Fruit fly (Drosophila melanogaster) whole organism, adult: ENCODE data around the gene Rsf1.

Experiments
- CG11617 ChIP-seq: fragments of 200-800 bp; sonication (Bioruptor generic); optimal IDR thresholded peaks from 2 replicates; lab custom pipeline; 2017; ENCODE audit warnings: mild to moderate bottlenecking, missing biosample characterization, missing genetic modification reagents, missing genetic modification characterization
- CG12768 ChIP-seq: fragments of 200-800 bp; sonication (Bioruptor generic); optimal IDR thresholded peaks from 2 replicates; lab custom pipeline; 2017; ENCODE audit warnings: missing biosample characterization, missing genetic modification characterization, mild to moderate bottlenecking, moderate library complexity, missing genetic modification reagents
- CG14711 ChIP-seq: fragments of 200-800 bp; sonication (Bioruptor generic); optimal IDR thresholded peaks from 2 replicates; lab custom pipeline; 2018; ENCODE audit warnings: missing biosample characterization, mild to moderate bottlenecking, missing genetic modification characterization, moderate library complexity
- CG1620 ChIP-seq: fragments of 200-800 bp; sonication (Bioruptor generic); optimal IDR thresholded peaks from 2 replicates; lab custom pipeline; 2016; ENCODE audit warnings: missing biosample characterization, missing genetic modification characterization
- CG33017 ChIP-seq: fragments of 200-800 bp; sonication (Bioruptor generic); optimal IDR thresholded peaks from 2 replicates; lab custom pipeline; 2018; ENCODE audit warnings: missing biosample characterization, mild to moderate bottlenecking, missing genetic modification characterization, moderate library complexity
- CG5204 ChIP-seq: fragments of 200-800 bp; sonication (Bioruptor generic); optimal IDR thresholded peaks from 2 replicates; lab custom pipeline; 2016; ENCODE audit warnings: missing biosample characterization, missing genetic modification characterization
- CG7045 ChIP-seq: fragments of 200-800 bp; sonication (Bioruptor generic); optimal IDR thresholded peaks from 2 replicates; lab custom pipeline; 2017; ENCODE audit warnings: missing biosample characterization, mild to moderate bottlenecking, missing genetic modification characterization
- CG7101 ChIP-seq: fragments of 200-800 bp; sonication (Bioruptor generic); optimal IDR thresholded peaks from 2 replicates; lab custom pipeline; 2018; ENCODE audit warnings: missing biosample characterization, mild to moderate bottlenecking, missing genetic modification characterization, moderate library complexity
- Clk ChIP-seq: fragments of 200-800 bp; sonication (Bioruptor generic); optimal IDR thresholded peaks from 2 replicates; lab custom pipeline; 2017; ENCODE audit warnings: missing biosample characterization, missing genetic modification characterization
- Crg-1 ChIP-seq: fragments of 200-800 bp; sonication (Bioruptor generic); optimal IDR thresholded peaks from 2 replicates; lab custom pipeline; 2016; ENCODE audit warnings: missing biosample characterization, missing genetic modification characterization
- Hr96 ChIP-seq: fragments of 200-800 bp; sonication (Bioruptor generic); optimal IDR thresholded peaks from 2 replicates; lab custom pipeline; 2016; ENCODE audit warnings: missing biosample characterization, missing genetic modification characterization
- Mnt ChIP-seq: fragments of 200-800 bp; sonication (Bioruptor generic); optimal IDR thresholded peaks from 2 replicates; lab custom pipeline; 2016; ENCODE audit warnings: missing biosample characterization, mild to moderate bottlenecking, missing genetic modification characterization
- bab1 ChIP-seq: fragments of 200-800 bp; sonication (Bioruptor generic); optimal IDR thresholded peaks from 3 replicates; lab custom pipeline; 2019; ENCODE audit warnings: missing biosample characterization, mild to moderate bottlenecking, missing genetic modification characterization, moderate library complexity
- cic ChIP-seq: fragments of 200-800 bp; sonication (Bioruptor generic); optimal IDR thresholded peaks from 2 replicates; lab custom pipeline; 2017; ENCODE audit warnings: missing biosample characterization, mild to moderate bottlenecking, missing genetic modification characterization, moderate library complexity
- cnc ChIP-seq, 2 experiments: fragments of >200 bp; optimal IDR thresholded peaks; 2 replicates each; lab custom pipeline; 2017
- kay ChIP-seq: fragments of 200-800 bp; sonication (Bioruptor generic); peaks from one replicate; lab custom pipeline; 2016; ENCODE audit warnings: missing biosample characterization, missing genetic modification characterization, borderline replicate concordance
- ovo ChIP-seq: fragments of 200-800 bp; sonication (Bioruptor generic); optimal IDR thresholded peaks from 2 replicates; lab custom pipeline; 2016; ENCODE audit warnings: missing biosample characterization, missing genetic modification characterization
- pad ChIP-seq: fragments of 200-800 bp; sonication (Bioruptor generic); optimal IDR thresholded peaks from 3 replicates; lab custom pipeline; 2017; ENCODE audit warnings: missing biosample characterization, missing genetic modification characterization, mild to moderate bottlenecking, moderate library complexity, missing genetic modification reagents
- tj ChIP-seq: fragments of 200-800 bp; sonication (Bioruptor generic); optimal IDR thresholded peaks from 3 replicates; lab custom pipeline; 2017; ENCODE audit warnings: missing biosample characterization, mild to moderate bottlenecking, missing genetic modification characterization, moderate library complexity
- toe ChIP-seq: fragments of 200-800 bp; sonication (Bioruptor generic); optimal IDR thresholded peaks from 2 replicates; lab custom pipeline; 2016; ENCODE audit warnings: missing biosample characterization, missing genetic modification characterization

The Rsf1 gene

dm6 chr2L:10291276-10291675, 27.9 kb upstream of the Rsf1 start:
- peak; percentile 61 for TF ChIP-seq kay (GFP tag; lab: Kevin White, UChicago)
- TF ChIP-seq CG14711 (tag; lab: Kevin White, UChicago), result no peak

dm6 chr2L:10280772-10281171, 17.4 kb upstream of the Rsf1 start, which contains the start of gene CG34043:
Gene CG34043 (minus strand): TSS chr2L:10280872.
- TF ChIP-seq pad (GFP tag; lab: Kevin White, UChicago) (no peak), Crg-1 (GFP tag; lab: Kevin White, UChicago) (no peak), ovo (GFP tag; lab: Kevin White, UChicago) (no peak), CG7101 (tag; lab: Kevin White, UChicago) (no peak), CG5204 (GFP tag; lab: Kevin White, UChicago) (no peak), cic (GFP tag; lab: Kevin White, UChicago) (no peak), CG11617 (no peak), Mnt (GFP tag; lab: Kevin White, UChicago) (no peak), cnc (optimal IDR thresholded peaks at IDR 0.05; lab: Kevin White, UChicago) (no peak), tj (GFP tag; lab: Kevin White, UChicago) (no peak), CG12768 (GFP tag; lab: Kevin White, UChicago) (no peak), Clk (GFP tag; lab: Kevin White, UChicago) (no peak), bab1 (GFP tag; lab: Kevin White, UChicago) (no peak), CG1620 (GFP tag; lab: Kevin White, UChicago) (no peak), CG33017 (no peak), CG14711 (tag; lab: Kevin White, UChicago) (no peak)

dm6 chr2L:10278658-10279057, 15.3 kb upstream of the Rsf1 start, which contains the start of gene Utx:
Gene Utx (minus strand): TSS chr2L:10278811.
- TF ChIP-seq CG1620 (GFP tag; lab: Kevin White, UChicago), result peak; percentile 24
- no peak for TF ChIP-seq ovo (GFP tag; lab: Kevin White, UChicago)
- TF ChIP-seq Mnt (GFP tag; lab: Kevin White, UChicago), result peak; percentile 5
- TF ChIP-seq CG7045 (GFP tag; lab: Kevin White, UChicago), result no peak
- TF ChIP-seq Hr96 (GFP tag; lab: Kevin White, UChicago), result no peak
- TF ChIP-seq CG7101 (tag; lab: Kevin White, UChicago), result no peak
- TF ChIP-seq cnc (optimal IDR thresholded peaks at IDR 0.05; lab: Kevin White, UChicago), result no peak
- no peak for TF ChIP-seq kay (GFP tag; lab: Kevin White, UChicago)

- TF ChIP-seq CG14711 (tag; lab: Kevin White, UChicago), result no peak
- TF ChIP-seq bab1 (GFP tag; lab: Kevin White, UChicago), result peak; percentile 34
- no peak for TF ChIP-seq Mnt (GFP tag; lab: Kevin White, UChicago)
- no peak for TF ChIP-seq CG7045 (GFP tag; lab: Kevin White, UChicago)
- no peak for TF ChIP-seq pad (GFP tag; lab: Kevin White, UChicago)
- TF ChIP-seq tj (GFP tag; lab: Kevin White, UChicago), result no peak
- TF ChIP-seq cnc (optimal IDR thresholded peaks at IDR 0.05; lab: Kevin White, UChicago), result no peak
- TF ChIP-seq ovo (GFP tag; lab: Kevin White, UChicago), result no peak
- TF ChIP-seq CG7101 (tag; lab: Kevin White, UChicago), result peak; percentile 3
- TF ChIP-seq CG5204 (GFP tag; lab: Kevin White, UChicago), result no peak
- peak; percentile 71 for TF ChIP-seq kay (GFP tag; lab: Kevin White, UChicago)
- TF ChIP-seq CG33017, result no peak
- TF ChIP-seq Hr96 (GFP tag; lab: Kevin White, UChicago), result no peak
- no peak for TF ChIP-seq CG12768 (GFP tag; lab: Kevin White, UChicago)
- no peak for TF ChIP-seq cic (GFP tag; lab: Kevin White, UChicago)
- no peak for TF ChIP-seq Crg-1 (GFP tag; lab: Kevin White, UChicago)
- TF ChIP-seq toe, result no peak
- no peak for TF ChIP-seq Clk (GFP tag; lab: Kevin White, UChicago)
- peak; percentile 41 for TF ChIP-seq CG1620 (GFP tag; lab: Kevin White, UChicago)
- TF ChIP-seq CG11617, result no peak
Measured at dm6 chr2L:10277362-10277761, 14.0 kb upstream of the Rsf1 start.

dm6 chr2L:10276846-10277245, 13.5 kb upstream of the Rsf1 start:
- TF ChIP-seq Crg-1 (GFP tag; lab: Kevin White, UChicago) (no peak), Hr96 (GFP tag; lab: Kevin White, UChicago) (no peak), kay (GFP tag; lab: Kevin White, UChicago) (peak; percentile 70), bab1 (GFP tag; lab: Kevin White, UChicago) (no peak), CG5204 (GFP tag; lab: Kevin White, UChicago) (no peak), toe (no peak), Mnt (GFP tag; lab: Kevin White, UChicago) (peak; percentile 51), tj (GFP tag; lab: Kevin White, UChicago) (peak; percentile 21), CG12768 (GFP tag; lab: Kevin White, UChicago) (peak; percentile 32), CG14711 (tag; lab: Kevin White, UChicago) (no peak), cnc (optimal IDR thresholded peaks at IDR 0.05; lab: Kevin White, UChicago) (no peak), ovo (GFP tag; lab: Kevin White, UChicago) (no peak), pad (GFP tag; lab: Kevin White, UChicago) (no peak), CG7045 (GFP tag; lab: Kevin White, UChicago) (no peak), CG11617 (peak; percentile 30)

- peak; percentile 68 for TF ChIP-seq CG7045 (GFP tag; lab: Kevin White, UChicago)
- TF ChIP-seq CG12768 (GFP tag; lab: Kevin White, UChicago), result peak; percentile 29
- no peak for TF ChIP-seq CG33017
- no peak for TF ChIP-seq ovo (GFP tag; lab: Kevin White, UChicago)
- no peak for TF ChIP-seq CG1620 (GFP tag; lab: Kevin White, UChicago)
- TF ChIP-seq cic (GFP tag; lab: Kevin White, UChicago), result no peak
- TF ChIP-seq pad (GFP tag; lab: Kevin White, UChicago), result no peak
- TF ChIP-seq Crg-1 (GFP tag; lab: Kevin White, UChicago), result no peak
- no peak for TF ChIP-seq CG5204 (GFP tag; lab: Kevin White, UChicago)
- TF ChIP-seq CG11617, result peak; percentile 50
- TF ChIP-seq cnc (optimal IDR thresholded peaks at IDR 0.05; lab: Kevin White, UChicago), result no peak
- TF ChIP-seq bab1 (GFP tag; lab: Kevin White, UChicago), result peak; percentile 63
- peak; percentile 25 for TF ChIP-seq tj (GFP tag; lab: Kevin White, UChicago)
- peak; percentile 64 for TF ChIP-seq CG14711 (tag; lab: Kevin White, UChicago)
- TF ChIP-seq Clk (GFP tag; lab: Kevin White, UChicago), result no peak
- TF ChIP-seq kay (GFP tag; lab: Kevin White, UChicago), result peak; percentile 45
- no peak for TF ChIP-seq toe
- TF ChIP-seq CG7101 (tag; lab: Kevin White, UChicago), result peak; percentile 15
Measured at dm6 chr2L:10276436-10276835, 13.1 kb upstream of the Rsf1 start.
